Worm (Caenorhabditis elegans) whole organism, L2 larva: ENCODE measurements around the gene ZK470.4.
A peak's percentile ranks its signal among the peaks of the same experiment; 100 is the strongest.

Experiments
- C34F6.9 ChIP-seq: fragments of 150-350 bp; optimal IDR thresholded peaks from 2 replicates; lab custom pipeline; 2014; ENCODE audit warnings: missing biosample characterization, missing genetic modification characterization
- F13H6.1 ChIP-seq: sonication (generic microtip); optimal IDR thresholded peaks from 2 replicates; lab custom pipeline; 2016; ENCODE audit warnings: missing genetic modification characterization, missing compliant biosample characterization
- R02D3.7 ChIP-seq: fragments of 150-350 bp; optimal IDR thresholded peaks from 2 replicates; lab custom pipeline; 2014; ENCODE audit warnings: missing biosample characterization, missing genetic modification characterization
- Y55F3AM.14 ChIP-seq: fragments of 200-800 bp; sonication (Bioruptor generic); optimal IDR thresholded peaks from 2 replicates; lab custom pipeline; 2018; ENCODE audit warnings: mild to moderate bottlenecking, missing genetic modification characterization, missing compliant biosample characterization
- ZK546.5 ChIP-seq: sonication (generic microtip); optimal IDR thresholded peaks from 2 replicates; lab custom pipeline; 2017; ENCODE audit warnings: missing biosample characterization, missing genetic modification characterization
- alr-1 ChIP-seq: fragments of 150-350 bp; optimal IDR thresholded peaks from 2 replicates; lab custom pipeline; 2014; ENCODE audit warnings: missing biosample characterization, missing genetic modification characterization
- aly-2 ChIP-seq: fragments of 150-350 bp; optimal IDR thresholded peaks from 2 replicates; lab custom pipeline; 2014; ENCODE audit warnings: missing biosample characterization, missing genetic modification characterization
- ama-1 ChIP-seq: fragments of 150-350 bp; optimal IDR thresholded peaks from 2 replicates; lab custom pipeline; 2018; ENCODE audit warnings: inconsistent platforms
- blmp-1 ChIP-seq: sonication (generic microtip); optimal IDR thresholded peaks from 2 replicates; lab custom pipeline; 2017; ENCODE audit warnings: missing genetic modification characterization, mild to moderate bottlenecking, missing compliant biosample characterization, antibody characterized with exemption, moderate library complexity; ENCODE audit not compliant: insufficient read depth
- ceh-16 ChIP-seq: fragments of 150-350 bp; optimal IDR thresholded peaks from 2 replicates; lab custom pipeline; 2014; ENCODE audit warnings: missing biosample characterization, missing genetic modification characterization
- ceh-82 ChIP-seq: fragments of 150-350 bp; optimal IDR thresholded peaks from 2 replicates; lab custom pipeline; 2014; ENCODE audit warnings: missing biosample characterization, missing genetic modification characterization
- crh-2 ChIP-seq: sonication (generic microtip); optimal IDR thresholded peaks from 2 replicates; lab custom pipeline; 2017; ENCODE audit warnings: missing biosample characterization, missing genetic modification characterization
- dmd-4 ChIP-seq: sonication (generic microtip); optimal IDR thresholded peaks from 2 replicates; lab custom pipeline; 2017; ENCODE audit warnings: missing biosample characterization, missing genetic modification characterization
- egl-27 ChIP-seq: sonication (generic microtip); optimal IDR thresholded peaks from 3 replicates; lab custom pipeline; 2017; ENCODE audit warnings: missing biosample characterization, missing genetic modification reagents, missing genetic modification characterization
- elt-1 ChIP-seq: fragments of 150-350 bp; optimal IDR thresholded peaks from 2 replicates; lab custom pipeline; 2014; ENCODE audit warnings: missing biosample characterization, missing genetic modification characterization
- elt-3 ChIP-seq: sonication (generic microtip); optimal IDR thresholded peaks from 2 replicates; lab custom pipeline; 2017; ENCODE audit warnings: missing biosample characterization, missing genetic modification characterization
- fos-1 ChIP-seq: fragments of 150-350 bp; optimal IDR thresholded peaks from 2 replicates; lab custom pipeline; 2014; ENCODE audit warnings: missing biosample characterization, missing genetic modification characterization
- gmeb-1 ChIP-seq: fragments of 150-350 bp; optimal IDR thresholded peaks from 2 replicates; lab custom pipeline; 2014; ENCODE audit warnings: missing biosample characterization, missing genetic modification characterization
- lin-11 ChIP-seq: fragments of 150-350 bp; sonication (generic microtip); optimal IDR thresholded peaks from 2 replicates; lab custom pipeline; 2014; ENCODE audit warnings: missing biosample characterization, missing genetic modification characterization, inconsistent platforms, mixed read lengths
- lin-13 ChIP-seq: fragments of 150-350 bp; optimal IDR thresholded peaks from 2 replicates; lab custom pipeline; 2014; ENCODE audit warnings: missing biosample characterization, missing genetic modification reagents, missing genetic modification characterization
- lin-39 ChIP-seq: fragments of 150-350 bp; optimal IDR thresholded peaks from 2 replicates; lab custom pipeline; 2014; ENCODE audit warnings: missing biosample characterization, missing genetic modification reagents, missing genetic modification characterization
- lsy-2 ChIP-seq, 2 experiments: fragments of 150-350 bp in 1 of 2; sonication (generic microtip) in 1 of 2; optimal IDR thresholded peaks; 2 replicates each; lab custom pipeline; 2014 to 2017; ENCODE audit warnings: missing biosample characterization in 2 of 2, missing genetic modification characterization in 2 of 2
- mab-5 ChIP-seq: fragments of 150-350 bp; optimal IDR thresholded peaks from 2 replicates; lab custom pipeline; 2014; ENCODE audit warnings: missing biosample characterization, missing genetic modification characterization
- mbf-1 ChIP-seq: sonication (generic microtip); optimal IDR thresholded peaks from 2 replicates; lab custom pipeline; 2017; ENCODE audit warnings: missing biosample characterization, missing genetic modification characterization
- mdl-1 ChIP-seq, 2 experiments: fragments of 150-350 bp in 1 of 2; sonication (generic microtip) in 1 of 2; optimal IDR thresholded peaks; 2 replicates each; lab custom pipeline; 2017; ENCODE audit warnings: missing biosample characterization in 2 of 2, missing genetic modification characterization in 2 of 2
- nhr-10 ChIP-seq: sonication (generic microtip); optimal IDR thresholded peaks from 2 replicates; lab custom pipeline; 2017; ENCODE audit warnings: missing biosample characterization, missing genetic modification characterization
- nhr-11 ChIP-seq: fragments of 150-350 bp; optimal IDR thresholded peaks from 2 replicates; lab custom pipeline; 2014; ENCODE audit warnings: missing biosample characterization, missing genetic modification characterization
- nhr-12 ChIP-seq: fragments of 150-350 bp; optimal IDR thresholded peaks from 2 replicates; lab custom pipeline; 2014; ENCODE audit warnings: missing biosample characterization, missing genetic modification characterization
- nhr-129 ChIP-seq: fragments of 150-350 bp; optimal IDR thresholded peaks from 2 replicates; lab custom pipeline; 2014; ENCODE audit warnings: missing biosample characterization, missing genetic modification characterization
- nhr-21 ChIP-seq: fragments of 150-350 bp; optimal IDR thresholded peaks from 2 replicates; lab custom pipeline; 2014; ENCODE audit warnings: missing biosample characterization, missing genetic modification characterization
- nhr-23 ChIP-seq: fragments of 150-350 bp; optimal IDR thresholded peaks from 2 replicates; lab custom pipeline; 2014; ENCODE audit warnings: missing biosample characterization, missing genetic modification reagents, missing genetic modification characterization
- nhr-237 ChIP-seq: fragments of 150-350 bp; optimal IDR thresholded peaks from 2 replicates; lab custom pipeline; 2014; ENCODE audit warnings: missing biosample characterization, missing genetic modification characterization
- nhr-25 ChIP-seq: fragments of 150-350 bp; sonication (generic microtip); optimal IDR thresholded peaks from 3 replicates; lab custom pipeline; 2014; ENCODE audit warnings: missing biosample characterization, missing genetic modification characterization
- nhr-6 ChIP-seq: fragments of 150-350 bp; optimal IDR thresholded peaks from 2 replicates; lab custom pipeline; 2014; ENCODE audit warnings: missing biosample characterization, missing genetic modification characterization
- nhr-77 ChIP-seq: fragments of 150-350 bp; optimal IDR thresholded peaks from 2 replicates; lab custom pipeline; 2014; ENCODE audit warnings: missing biosample characterization, missing genetic modification characterization
- peb-1 ChIP-seq: fragments of 150-350 bp; optimal IDR thresholded peaks from 2 replicates; lab custom pipeline; 2014; ENCODE audit warnings: missing biosample characterization, missing genetic modification characterization
- sem-4 ChIP-seq: fragments of 150-350 bp; optimal IDR thresholded peaks from 2 replicates; lab custom pipeline; 2014; ENCODE audit warnings: missing biosample characterization, missing genetic modification reagents, missing genetic modification characterization
- skn-1 ChIP-seq: sonication (generic microtip); optimal IDR thresholded peaks from 2 replicates; lab custom pipeline; 2017; ENCODE audit warnings: missing biosample characterization, missing genetic modification characterization
- sma-3 ChIP-seq: sonication (generic microtip); optimal IDR thresholded peaks from 2 replicates; lab custom pipeline; 2016; ENCODE audit warnings: missing genetic modification reagents, missing genetic modification characterization, missing compliant biosample characterization
- sma-9 ChIP-seq, 2 experiments: fragments of 150-350 bp in 1 of 2; sonication (generic microtip) in 1 of 2; optimal IDR thresholded peaks; 2 replicates each; lab custom pipeline; 2014 to 2016; ENCODE audit warnings: missing genetic modification characterization in 2 of 2, mild to moderate bottlenecking in 1 of 2, missing biosample characterization in 1 of 2, missing compliant biosample characterization in 1 of 2, missing genetic modification reagents in 1 of 2, moderate library complexity in 1 of 2
- snpc-4 ChIP-seq: fragments of 150-350 bp; optimal IDR thresholded peaks from 2 replicates; lab custom pipeline; 2014; ENCODE audit warnings: missing biosample characterization, missing genetic modification characterization
- unc-39 ChIP-seq: fragments of 150-350 bp; optimal IDR thresholded peaks from 2 replicates; lab custom pipeline; 2014; ENCODE audit warnings: missing biosample characterization, missing genetic modification characterization
- unc-55 ChIP-seq: fragments of 150-350 bp; sonication (generic microtip); optimal IDR thresholded peaks from 3 replicates; lab custom pipeline; 2014; ENCODE audit warnings: missing biosample characterization, missing genetic modification reagents, missing genetic modification characterization
- unc-62 ChIP-seq: fragments of 150-350 bp; optimal IDR thresholded peaks from 2 replicates; lab custom pipeline; 2014; ENCODE audit warnings: missing biosample characterization, missing genetic modification reagents, missing genetic modification characterization
- zag-1 ChIP-seq: fragments of 150-350 bp; optimal IDR thresholded peaks from 2 replicates; lab custom pipeline; 2014; ENCODE audit warnings: missing biosample characterization, missing genetic modification characterization
- ztf-1 ChIP-seq: fragments of 200-800 bp; sonication (Bioruptor generic); conservative IDR thresholded peaks from 2 replicates; pipeline ENCODE4 v1.3.6; 2022; ENCODE audit warnings: missing genetic modification characterization, missing compliant biosample characterization
- ztf-11 ChIP-seq: sonication (generic microtip); optimal IDR thresholded peaks from 2 replicates; lab custom pipeline; 2017; ENCODE audit warnings: missing biosample characterization, missing genetic modification characterization
- ztf-4 ChIP-seq: fragments of 150-350 bp; optimal IDR thresholded peaks from 2 replicates; lab custom pipeline; 2014; ENCODE audit warnings: missing biosample characterization, missing genetic modification characterization

Gene ZK470.4

DNA sequence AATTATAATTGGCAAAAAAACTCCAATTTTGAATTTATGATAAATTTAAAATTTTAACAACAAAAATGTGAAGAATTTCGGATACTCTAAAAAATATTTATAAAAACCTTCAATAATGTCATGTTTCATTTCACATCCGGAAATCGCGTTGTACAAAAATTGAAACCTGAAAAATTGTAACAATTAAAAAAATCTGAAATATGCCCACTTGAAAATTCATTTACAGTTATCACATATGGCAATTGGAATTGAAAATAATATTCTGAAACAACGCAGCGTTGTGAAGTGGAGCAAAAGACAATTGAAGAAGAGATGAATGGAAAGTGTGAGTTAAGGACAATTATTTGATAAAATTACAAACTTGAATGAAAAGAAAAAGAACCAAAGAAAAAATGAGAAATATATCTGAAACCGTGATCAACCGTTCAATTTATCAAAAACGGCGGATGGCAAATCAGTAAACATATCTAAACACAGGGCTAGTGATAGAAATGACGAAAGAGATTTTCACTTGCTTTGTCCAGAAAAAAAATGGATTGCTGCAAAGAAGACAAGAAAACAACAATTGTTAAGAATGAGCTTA, 9.0 kb upstream of the ZK470.4 start:
- TF ChIP-seq R02D3.7, result no peak
- no peak for TF ChIP-seq C34F6.9 (tag; lab: Kevin White, UChicago)
- no peak for TF ChIP-seq mdl-1 (tag; optimal IDR thresholded peaks at IDR 0.05; lab: Kevin White, UChicago)
- no peak for TF ChIP-seq lin-13 (GFP tag; lab: Kevin White, UChicago)
- TF ChIP-seq sem-4 (tag; lab: Kevin White, UChicago), result no peak
- no peak for TF ChIP-seq ztf-11 (tag; lab: Kevin White, UChicago)

DNA sequence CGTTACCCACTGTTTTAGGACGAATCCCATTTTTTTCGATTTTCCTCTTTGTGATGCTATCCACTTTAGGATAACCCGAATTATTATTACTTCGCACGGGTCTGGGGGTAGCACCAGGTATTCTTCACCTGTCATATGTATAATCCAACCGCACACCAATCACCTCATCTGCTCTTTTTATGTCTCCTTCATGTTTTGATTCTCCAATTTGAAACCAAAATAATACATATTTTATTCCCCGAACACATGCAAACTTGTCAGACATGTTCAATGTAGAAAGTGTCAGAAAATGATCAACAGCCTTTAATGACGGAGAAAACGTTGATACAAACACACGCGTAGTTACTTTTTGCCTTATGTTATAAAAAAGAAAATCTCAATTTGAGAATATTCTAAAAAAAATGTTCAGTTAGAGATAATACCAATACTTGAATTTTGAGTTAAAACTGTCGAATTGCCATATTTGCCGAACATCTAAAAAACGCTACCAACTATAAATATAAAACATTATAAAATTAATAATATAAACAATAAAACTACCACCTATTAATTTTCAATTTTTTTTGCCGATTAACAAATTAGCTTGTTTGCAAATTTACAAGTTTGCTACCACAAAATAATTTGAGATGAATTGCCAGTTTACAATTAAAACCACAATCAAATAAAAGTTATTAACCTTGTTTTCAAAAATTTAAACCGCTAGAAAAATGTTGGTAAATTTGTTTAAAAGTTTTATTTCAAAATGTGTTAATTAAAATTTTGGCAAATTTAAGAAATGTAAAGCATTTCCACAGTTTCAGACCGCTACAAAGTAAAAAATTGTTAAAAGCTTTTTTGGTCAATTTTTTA, 8.3 kb upstream of the ZK470.4 start:
- no peak for TF ChIP-seq sma-9 (GFP tag; optimal IDR thresholded peaks at IDR 0.05; lab: Kevin White, UChicago)
- TF ChIP-seq sma-9 (tag; optimal IDR thresholded peaks at IDR 0.05; lab: Kevin White, UChicago), result no peak
- peak; percentile 25 for TF ChIP-seq F13H6.1
- no peak for TF ChIP-seq unc-39
- no peak for TF ChIP-seq elt-3 (tag; lab: Kevin White, UChicago)
- TF ChIP-seq elt-1, result no peak
- TF ChIP-seq lin-11, result no peak
- no peak for TF ChIP-seq unc-62 (GFP tag; lab: Kevin White, UChicago)
- peak; percentile 93 for TF ChIP-seq ztf-4
- TF ChIP-seq nhr-11 (tag; lab: Kevin White, UChicago), result no peak
- no peak for TF ChIP-seq mbf-1 (tag; lab: Kevin White, UChicago)
- TF ChIP-seq ZK546.5 (tag; lab: Kevin White, UChicago), result no peak
- no peak for TF ChIP-seq gmeb-1 (tag; lab: Kevin White, UChicago)
- TF ChIP-seq zag-1, result no peak
- no peak for TF ChIP-seq mab-5 (tag; lab: Kevin White, UChicago)
- no peak for TF ChIP-seq skn-1
- TF ChIP-seq R02D3.7, result no peak
- TF ChIP-seq nhr-77 (tag; lab: Kevin White, UChicago), result no peak
- TF ChIP-seq lin-39, result no peak
- peak; percentile 51 for TF ChIP-seq crh-2 (tag; lab: Kevin White, UChicago)
- no peak for TF ChIP-seq aly-2 (tag; lab: Kevin White, UChicago)
- no peak for TF ChIP-seq nhr-23 (tag; lab: Kevin White, UChicago)
- no peak for TF ChIP-seq egl-27 (tag; lab: Kevin White, UChicago)
- no peak for TF ChIP-seq unc-55 (GFP tag; lab: Kevin White, UChicago)
- TF ChIP-seq nhr-12, result no peak
- TF ChIP-seq lsy-2 (tag; optimal IDR thresholded peaks at IDR 0.05; lab: Kevin White, UChicago), result peak; percentile 0 to 55
- TF ChIP-seq nhr-10, result no peak
- TF ChIP-seq nhr-129 (tag; lab: Kevin White, UChicago), result peak; percentile 33
- peak; percentile 67 for TF ChIP-seq ama-1 (lab: Kevin White, UChicago)
- TF ChIP-seq ztf-1 (GFP tag; lab: Robert Waterston, UW), result no peak
- peak; percentile 46 for TF ChIP-seq nhr-21
- peak; percentile 10 for TF ChIP-seq nhr-6
- TF ChIP-seq mdl-1 (tag; optimal IDR thresholded peaks at IDR 0.05; lab: Kevin White, UChicago), result no peak
- TF ChIP-seq alr-1, result no peak
- TF ChIP-seq sma-3 (GFP tag; lab: Kevin White, UChicago), result peak; percentile 48
- TF ChIP-seq Y55F3AM.14 (GFP tag; lab: Kevin White, UChicago), result no peak
- no peak for TF ChIP-seq snpc-4 (tag; lab: Kevin White, UChicago)
- TF ChIP-seq nhr-237 (tag; lab: Kevin White, UChicago), result no peak
- TF ChIP-seq dmd-4 (tag; lab: Kevin White, UChicago), result peak; percentile 52
- TF ChIP-seq peb-1 (tag; lab: Kevin White, UChicago), result no peak
- peak; percentile 67 for TF ChIP-seq sem-4 (tag; lab: Kevin White, UChicago)
- TF ChIP-seq ceh-82 (tag; lab: Kevin White, UChicago), result no peak
- peak; percentile 71 for TF ChIP-seq nhr-25 (tag; lab: Kevin White, UChicago)
- no peak for TF ChIP-seq fos-1 (tag; lab: Kevin White, UChicago)
- no peak for TF ChIP-seq ztf-11 (tag; lab: Kevin White, UChicago)
- peak; percentile 12 for TF ChIP-seq C34F6.9 (tag; lab: Kevin White, UChicago)
- no peak for TF ChIP-seq ceh-16
- peak; percentile 22 for TF ChIP-seq blmp-1 (tag; lab: Kevin White, UChicago)
- TF ChIP-seq lin-13 (GFP tag; lab: Kevin White, UChicago), result peak; percentile 55
